Worm (Caenorhabditis elegans) whole organism, L4 larva: ENCODE results near the gene his-5.
A peak's percentile ranks its signal among the peaks of the same experiment; 100 is the strongest.

ENCODE experiments used
- F10B5.3 ChIP-seq: sonication (generic microtip); optimal IDR thresholded peaks from 2 replicates; lab custom pipeline; 2016; ENCODE audit warnings: mild to moderate bottlenecking, missing genetic modification characterization, missing compliant biosample characterization
- F26F4.8 ChIP-seq: fragments of 200-800 bp; sonication (Bioruptor generic); conservative IDR thresholded peaks from 2 replicates; pipeline ENCODE4 v1.3.6; 2022; ENCODE audit warnings: missing genetic modification characterization, missing compliant biosample characterization
- R02D3.7 ChIP-seq: fragments of 150-350 bp; sonication (generic microtip); optimal IDR thresholded peaks from 3 replicates; lab custom pipeline; 2014; ENCODE audit warnings: missing biosample characterization, missing genetic modification characterization
- T20F7.1 ChIP-seq: fragments of 200-800 bp; sonication (Bioruptor generic); optimal IDR thresholded peaks from 2 replicates; lab custom pipeline; 2018; ENCODE audit warnings: mild to moderate bottlenecking, missing genetic modification characterization, missing compliant biosample characterization
- ZK337.2 ChIP-seq: fragments of 200-800 bp; sonication (Bioruptor generic); IDR thresholded peaks from 2 replicates; pipeline ENCODE4 v1.3.6; 2022; ENCODE audit warnings: missing genetic modification reagents, missing genetic modification characterization, missing compliant biosample characterization
- aly-2 ChIP-seq: sonication (generic microtip); optimal IDR thresholded peaks from 2 replicates; lab custom pipeline; 2018; ENCODE audit warnings: missing biosample characterization, missing genetic modification characterization
- attf-4 ChIP-seq: sonication (generic microtip); optimal IDR thresholded peaks from 3 replicates; lab custom pipeline; 2017; ENCODE audit warnings: missing biosample characterization, missing genetic modification characterization
- ces-1 ChIP-seq: fragments of 150-350 bp; sonication (generic microtip); optimal IDR thresholded peaks from 4 replicates; lab custom pipeline; 2014; ENCODE audit warnings: missing biosample characterization, missing genetic modification reagents, missing genetic modification characterization
- ctbp-1 ChIP-seq: fragments of 200-800 bp; sonication (Bioruptor generic); IDR thresholded peaks from 2 replicates; pipeline ENCODE4 v1.3.6; 2022; ENCODE audit warnings: missing genetic modification reagents, missing genetic modification characterization, missing compliant biosample characterization
- daf-12 ChIP-seq: fragments of 150-350 bp; optimal IDR thresholded peaks from 2 replicates; lab custom pipeline; 2014; ENCODE audit warnings: missing biosample characterization, missing genetic modification reagents, missing genetic modification characterization
- daf-16 ChIP-seq, 3 experiments: sonication (generic microtip); optimal IDR thresholded peaks; 2 replicates each; lab custom pipeline; 2016 to 2017; ENCODE audit warnings: missing genetic modification characterization in 3 of 3, missing genetic modification reagents in 3 of 3, mild to moderate bottlenecking in 2 of 3, missing compliant biosample characterization in 2 of 3, missing biosample characterization in 1 of 3, moderate library complexity in 1 of 3
- daf-8 ChIP-seq: fragments of 200-800 bp; sonication (Bioruptor generic); IDR thresholded peaks from 2 replicates; pipeline ENCODE4 v1.3.6; 2022; ENCODE audit warnings: missing genetic modification characterization, missing compliant biosample characterization
- dmd-6 ChIP-seq: fragments of 200-800 bp; sonication (Bioruptor generic); IDR thresholded peaks from 2 replicates; pipeline ENCODE4 v1.3.6; 2022; ENCODE audit warnings: missing genetic modification reagents, missing genetic modification characterization, missing compliant biosample characterization
- dmd-9 ChIP-seq: fragments of 200-800 bp; sonication (Bioruptor generic); IDR thresholded peaks from 2 replicates; pipeline ENCODE4 v1.3.6; 2022; ENCODE audit warnings: missing genetic modification reagents, missing genetic modification characterization, missing compliant biosample characterization
- dpl-1 ChIP-seq: fragments of 150-350 bp; optimal IDR thresholded peaks from 2 replicates; lab custom pipeline; 2014; ENCODE audit warnings: missing biosample characterization, missing genetic modification reagents, missing genetic modification characterization
- dve-1 ChIP-seq: sonication (generic microtip); optimal IDR thresholded peaks from 2 replicates; lab custom pipeline; 2017; ENCODE audit warnings: antibody characterized with exemption, mild to moderate bottlenecking, missing genetic modification characterization, missing compliant biosample characterization; ENCODE audit not compliant: insufficient read depth
- egl-43 ChIP-seq: fragments of 200-800 bp; sonication (Bioruptor generic); IDR thresholded peaks from 2 replicates; pipeline ENCODE4 v1.3.6; 2022; ENCODE audit warnings: missing genetic modification reagents, missing genetic modification characterization, missing compliant biosample characterization
- fkh-10 ChIP-seq: fragments of 150-350 bp; optimal IDR thresholded peaks from 2 replicates; lab custom pipeline; 2014; ENCODE audit warnings: missing biosample characterization, missing genetic modification reagents, missing genetic modification characterization
- fos-1 ChIP-seq: fragments of 150-350 bp; optimal IDR thresholded peaks from 2 replicates; lab custom pipeline; 2014; ENCODE audit warnings: missing biosample characterization, missing genetic modification characterization
- hif-1 ChIP-seq, 2 experiments: sonication (generic microtip); optimal IDR thresholded peaks; 2 replicates each; lab custom pipeline; 2016 to 2017; ENCODE audit warnings: missing compliant biosample characterization in 2 of 2, missing genetic modification characterization in 2 of 2, missing genetic modification reagents in 2 of 2, missing genotype in 2 of 2, mild to moderate bottlenecking in 1 of 2
- hlh-11 ChIP-seq: fragments of 200-800 bp; sonication (Bioruptor generic); optimal IDR thresholded peaks from 2 replicates; lab custom pipeline; 2018; ENCODE audit warnings: mild to moderate bottlenecking, missing genetic modification characterization, missing compliant biosample characterization
- hlh-30 ChIP-seq: sonication (generic microtip); optimal IDR thresholded peaks from 2 replicates; lab custom pipeline; 2017; ENCODE audit warnings: antibody characterized with exemption, mild to moderate bottlenecking, missing genetic modification characterization, missing compliant biosample characterization; ENCODE audit not compliant: insufficient read depth
- lin-13 ChIP-seq: fragments of 150-350 bp; optimal IDR thresholded peaks from 2 replicates; lab custom pipeline; 2014; ENCODE audit warnings: missing biosample characterization, missing genetic modification reagents, missing genetic modification characterization
- lin-38 ChIP-seq: fragments of 200-800 bp; sonication (Bioruptor generic); IDR thresholded peaks from 2 replicates; pipeline ENCODE4 v1.3.6; 2022; ENCODE audit warnings: missing genetic modification reagents, missing genetic modification characterization, missing compliant biosample characterization
- lsy-2 ChIP-seq, 2 experiments: fragments of 150-350 bp in 1 of 2; sonication (generic microtip) in 1 of 2; optimal IDR thresholded peaks; 2 replicates each; lab custom pipeline; 2014 to 2017; ENCODE audit warnings: missing biosample characterization in 2 of 2, missing genetic modification characterization in 2 of 2
- mdt-29 ChIP-seq: fragments of 200-800 bp; sonication (Bioruptor generic); IDR thresholded peaks from 2 replicates; pipeline ENCODE4 v1.3.6; 2022; ENCODE audit warnings: missing genetic modification reagents, missing genetic modification characterization, missing compliant biosample characterization
- mxl-3 ChIP-seq: fragments of 200-800 bp; sonication (Bioruptor generic); optimal IDR thresholded peaks from 2 replicates; lab custom pipeline; 2018; ENCODE audit warnings: mild to moderate bottlenecking, missing genetic modification characterization, missing compliant biosample characterization
- nhr-102 ChIP-seq: sonication (generic microtip); optimal IDR thresholded peaks from 2 replicates; lab custom pipeline; 2016; ENCODE audit warnings: mild to moderate bottlenecking, missing genetic modification characterization, moderate library complexity, missing compliant biosample characterization
- nhr-48 ChIP-seq: sonication (generic microtip); optimal IDR thresholded peaks from 2 replicates; lab custom pipeline; 2016; ENCODE audit warnings: mild to moderate bottlenecking, missing genetic modification characterization, missing compliant biosample characterization
- nhr-77 ChIP-seq: fragments of 150-350 bp; optimal IDR thresholded peaks from 2 replicates; lab custom pipeline; 2014; ENCODE audit warnings: missing biosample characterization, missing genetic modification characterization
- php-3 ChIP-seq: fragments of 200-800 bp; sonication (Bioruptor generic); IDR thresholded peaks from 2 replicates; pipeline ENCODE4 v1.3.6; 2022; ENCODE audit warnings: missing genetic modification reagents, missing genetic modification characterization, missing compliant biosample characterization
- set-16 ChIP-seq: fragments of 200-800 bp; sonication (Bioruptor generic); IDR thresholded peaks from 2 replicates; pipeline ENCODE4 v1.3.6; 2022; ENCODE audit warnings: missing genetic modification reagents, missing genetic modification characterization, missing compliant biosample characterization
- spr-1 ChIP-seq: sonication (generic microtip); optimal IDR thresholded peaks from 2 replicates; lab custom pipeline; 2016; ENCODE audit warnings: mild to moderate bottlenecking, missing genetic modification characterization, missing compliant biosample characterization
- tra-1 ChIP-seq: fragments of 200-800 bp; sonication (Bioruptor generic); IDR thresholded peaks from 2 replicates; pipeline ENCODE4 v1.3.6; 2022; ENCODE audit warnings: missing genetic modification reagents, missing genetic modification characterization, missing compliant biosample characterization
- unc-130 ChIP-seq: sonication (generic microtip); optimal IDR thresholded peaks from 2 replicates; lab custom pipeline; 2016; ENCODE audit warnings: missing genetic modification reagents, missing genetic modification characterization, missing compliant biosample characterization
- vab-7 ChIP-seq: fragments of 200-800 bp; sonication (Bioruptor generic); IDR thresholded peaks from 2 replicates; pipeline ENCODE4 v1.3.6; 2022; ENCODE audit warnings: missing genetic modification reagents, missing genetic modification characterization, missing compliant biosample characterization
- zfp-2 ChIP-seq: sonication (generic microtip); optimal IDR thresholded peaks from 2 replicates; lab custom pipeline; 2016; ENCODE audit warnings: mild to moderate bottlenecking, missing genetic modification characterization, missing compliant biosample characterization

The his-5 gene

ce11 chrV:8520846-8521553 is 14.0 kb upstream of the his-5 start, which contains the start of the genes F45F2.11 and otpl-7:
F45F2.11 (minus strand) TSS chrV:8520896.
otpl-7 (plus strand) TSS chrV:8521503.
- no peak for TF ChIP-seq tra-1
- no peak for TF ChIP-seq nhr-102 (tag; lab: Kevin White, UChicago)
- no peak for TF ChIP-seq aly-2 (tag; lab: Kevin White, UChicago)
- no peak for TF ChIP-seq unc-130 (GFP tag; lab: Kevin White, UChicago)
- no peak for TF ChIP-seq nhr-77 (tag; lab: Kevin White, UChicago)
- TF ChIP-seq fos-1 (tag; lab: Kevin White, UChicago): no peak
- no peak for TF ChIP-seq mxl-3 (GFP tag; lab: Kevin White, UChicago)
- TF ChIP-seq, all 104 proteins: peak for 0

ce11 chrV:8525774-8526173 is 9.2 kb upstream of the his-5 start, which contains the start of gene otpl-6:
otpl-6 (plus strand) TSS chrV:8526074.
- 0 out of 2 replicates have a peak, but pooled peaks have one; percentile 12 for TF ChIP-seq dmd-6
- TF ChIP-seq daf-12 (tag; lab: Kevin White, UChicago): no peak
- TF ChIP-seq, all 104 proteins: peak for 1

DNA sequence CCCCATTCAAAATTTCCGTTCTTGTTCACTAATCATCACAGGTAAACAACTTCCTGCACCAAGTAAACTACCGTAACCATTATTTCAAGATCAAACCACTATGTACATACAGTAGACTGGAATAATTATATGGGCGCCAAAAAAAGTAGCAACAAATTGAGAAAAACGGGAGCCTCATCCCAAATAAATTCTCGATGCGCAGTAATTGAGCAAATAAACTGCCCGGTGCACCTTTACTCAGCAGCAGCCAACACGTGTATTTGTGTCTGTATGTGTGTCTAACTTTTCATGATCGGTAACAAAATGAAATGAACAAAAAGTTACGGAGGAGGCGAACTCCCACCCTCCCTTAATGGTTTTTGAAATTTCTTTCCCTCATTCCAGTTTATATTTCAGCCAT is 5.8 kb upstream of the his-5 start, which contains the start of gene otpl-5:
Gene otpl-5, plus strand, starts transcription at position 301 of the 400 bp plus-strand sequence.
- TF ChIP-seq hlh-30 (tag; lab: Kevin White, UChicago) (no peak), dmd-9 (GFP tag; lab: Robert Waterston, UW) (no peak), set-16 (GFP tag; lab: Robert Waterston, UW) (no peak), ctbp-1 (no peak), hif-1 (tag; optimal IDR thresholded peaks at IDR 0.05; lab: Kevin White, UChicago) (no peak), lin-13 (GFP tag; lab: Kevin White, UChicago) (no peak), zfp-2 (tag; lab: Kevin White, UChicago) (no peak), nhr-48 (tag; lab: Kevin White, UChicago) (no peak)

DNA sequence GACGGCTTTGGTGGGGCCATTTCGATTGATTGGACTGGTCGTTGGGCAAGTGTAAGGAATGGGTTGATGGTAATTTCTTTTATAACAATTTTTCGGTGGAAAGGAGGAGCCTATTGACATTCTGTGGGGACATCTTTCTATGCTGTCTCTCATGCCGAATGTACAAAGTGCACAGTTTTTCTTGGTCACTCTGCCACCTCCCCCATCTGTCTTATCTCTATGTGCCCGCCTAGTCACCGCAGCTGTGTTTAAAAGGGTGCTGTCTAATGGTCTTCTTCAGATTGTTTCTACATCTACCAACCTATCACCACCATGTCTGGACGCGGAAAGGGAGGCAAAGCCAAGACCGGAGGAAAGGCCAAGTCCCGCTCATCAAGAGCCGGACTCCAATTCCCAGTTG is 1.9 kb upstream of the his-5 start, which contains the start of the genes his-8 and his-7:
Gene his-8, minus strand, starts transcription at position 20 of the 400 bp plus-strand sequence.
Gene his-7, plus strand, starts transcription at position 313 of the 400 bp plus-strand sequence.
- peak; percentile 37; the same call in 1 of the 2 replicates for TF ChIP-seq set-16 (GFP tag; lab: Robert Waterston, UW)

DNA sequence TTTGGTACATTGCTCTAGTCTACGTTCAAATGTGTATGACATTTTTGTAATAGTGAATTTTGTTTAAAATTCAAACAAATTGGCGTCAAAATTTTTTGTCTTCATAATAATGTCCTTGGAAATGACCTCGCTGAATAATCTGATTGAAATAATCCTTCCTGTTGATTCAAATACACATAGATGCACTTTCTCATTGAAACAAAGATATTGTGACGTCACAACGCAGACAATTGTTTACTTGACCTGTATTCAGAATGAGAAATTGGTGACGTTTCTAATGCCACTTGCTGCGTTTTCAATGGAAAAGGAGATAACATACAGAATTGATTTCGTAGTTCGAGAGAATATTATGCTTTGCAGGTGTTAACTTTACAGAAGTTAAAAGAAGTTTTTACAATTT is 1.1 kb upstream of the his-5 start:
- TF ChIP-seq lin-38 (no peak), php-3 (GFP tag; lab: Robert Waterston, UW) (no peak), daf-8 (no peak), nhr-77 (tag; lab: Kevin White, UChicago) (no peak)

DNA sequence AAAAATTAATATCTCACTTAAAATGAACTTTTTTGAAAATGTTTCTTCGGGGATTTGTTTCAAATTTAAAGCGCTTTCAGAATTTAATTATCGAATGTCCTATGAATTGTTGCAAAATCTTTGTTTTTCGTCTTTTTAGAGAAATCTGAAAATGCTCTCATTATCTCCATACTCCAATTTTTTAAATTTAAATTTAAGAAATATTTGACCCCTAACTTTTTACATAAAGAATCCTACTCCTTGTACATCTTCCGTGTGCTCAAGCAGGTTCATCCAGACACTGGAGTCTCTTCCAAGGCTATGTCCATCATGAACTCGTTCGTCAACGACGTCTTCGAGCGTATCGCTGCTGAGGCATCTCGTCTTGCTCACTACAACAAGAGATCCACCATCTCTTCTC is 1.2 kb downstream of the his-5 start, which contains the start of gene his-39:
Gene his-39, plus strand, starts transcription at position 301 of the 400 bp plus-strand sequence.
- TF ChIP-seq ces-1 (GFP tag; lab: Kevin White, UChicago) (no peak), tra-1 (no peak), hlh-11 (tag; lab: Kevin White, UChicago) (no peak), ZK337.2 (GFP tag; lab: Robert Waterston, UW) (no peak), egl-43 (no peak), T20F7.1 (GFP tag; lab: Kevin White, UChicago) (no peak), F26F4.8 (no peak), lin-38 (no peak), mxl-3 (GFP tag; lab: Kevin White, UChicago) (no peak), aly-2 (tag; lab: Kevin White, UChicago) (no peak)

ce11 chrV:8537031-8537430 is 2.0 kb downstream of the his-5 start, which contains the start of gene otpl-4:
otpl-4 (plus strand) TSS chrV:8537331.
- TF ChIP-seq dmd-6 (no peak), spr-1 (tag; lab: Kevin White, UChicago) (no peak), fkh-10 (GFP tag; lab: Kevin White, UChicago) (no peak), mdt-29 (GFP tag; lab: Robert Waterston, UW) (no peak), F10B5.3 (tag; lab: Kevin White, UChicago) (no peak), dpl-1 (no peak), R02D3.7 (tag; lab: Kevin White, UChicago) (no peak), daf-16 (GFP tag; optimal IDR thresholded peaks at IDR 0.05; lab: Kevin White, UChicago) (no peak), daf-16 (tag; optimal IDR thresholded peaks at IDR 0.05; lab: Kevin White, UChicago) (no peak), attf-4 (no peak), hlh-11 (tag; lab: Kevin White, UChicago) (no peak), vab-7 (GFP tag; lab: Robert Waterston, UW) (no peak), lsy-2 (tag; optimal IDR thresholded peaks at IDR 0.05; lab: Kevin White, UChicago) (no peak), dve-1 (tag; lab: Kevin White, UChicago) (no peak)
